Worm (Caenorhabditis elegans) whole organism, L2 larva: Measurements from ENCODE around the gene tftc-3.

ENCODE experiments used
- C34F6.9 ChIP-seq: fragments of 150-350 bp; optimal IDR thresholded peaks from 2 replicates; lab custom pipeline; 2014; ENCODE audit warnings: missing biosample characterization, missing genetic modification characterization
- F13H6.1 ChIP-seq: sonication (generic microtip); optimal IDR thresholded peaks from 2 replicates; lab custom pipeline; 2016; ENCODE audit warnings: missing genetic modification characterization, missing compliant biosample characterization
- Y55F3AM.14 ChIP-seq: fragments of 200-800 bp; sonication (Bioruptor generic); optimal IDR thresholded peaks from 2 replicates; lab custom pipeline; 2018; ENCODE audit warnings: mild to moderate bottlenecking, missing genetic modification characterization, missing compliant biosample characterization
- ZK546.5 ChIP-seq: sonication (generic microtip); optimal IDR thresholded peaks from 2 replicates; lab custom pipeline; 2017; ENCODE audit warnings: missing biosample characterization, missing genetic modification characterization
- alr-1 ChIP-seq: fragments of 150-350 bp; optimal IDR thresholded peaks from 2 replicates; lab custom pipeline; 2014; ENCODE audit warnings: missing biosample characterization, missing genetic modification characterization
- ama-1 ChIP-seq: fragments of 150-350 bp; optimal IDR thresholded peaks from 2 replicates; lab custom pipeline; 2018; ENCODE audit warnings: inconsistent platforms
- ceh-16 ChIP-seq: fragments of 150-350 bp; optimal IDR thresholded peaks from 2 replicates; lab custom pipeline; 2014; ENCODE audit warnings: missing biosample characterization, missing genetic modification characterization
- ceh-82 ChIP-seq: fragments of 150-350 bp; optimal IDR thresholded peaks from 2 replicates; lab custom pipeline; 2014; ENCODE audit warnings: missing biosample characterization, missing genetic modification characterization
- crh-2 ChIP-seq: sonication (generic microtip); optimal IDR thresholded peaks from 2 replicates; lab custom pipeline; 2017; ENCODE audit warnings: missing biosample characterization, missing genetic modification characterization
- dmd-4 ChIP-seq: sonication (generic microtip); optimal IDR thresholded peaks from 2 replicates; lab custom pipeline; 2017; ENCODE audit warnings: missing biosample characterization, missing genetic modification characterization
- elt-3 ChIP-seq: sonication (generic microtip); optimal IDR thresholded peaks from 2 replicates; lab custom pipeline; 2017; ENCODE audit warnings: missing biosample characterization, missing genetic modification characterization
- fos-1 ChIP-seq: fragments of 150-350 bp; optimal IDR thresholded peaks from 2 replicates; lab custom pipeline; 2014; ENCODE audit warnings: missing biosample characterization, missing genetic modification characterization
- gmeb-1 ChIP-seq: fragments of 150-350 bp; optimal IDR thresholded peaks from 2 replicates; lab custom pipeline; 2014; ENCODE audit warnings: missing biosample characterization, missing genetic modification characterization
- lin-11 ChIP-seq: fragments of 150-350 bp; sonication (generic microtip); optimal IDR thresholded peaks from 2 replicates; lab custom pipeline; 2014; ENCODE audit warnings: missing biosample characterization, missing genetic modification characterization, inconsistent platforms, mixed read lengths
- lin-13 ChIP-seq: fragments of 150-350 bp; optimal IDR thresholded peaks from 2 replicates; lab custom pipeline; 2014; ENCODE audit warnings: missing biosample characterization, missing genetic modification reagents, missing genetic modification characterization
- lin-39 ChIP-seq: fragments of 150-350 bp; optimal IDR thresholded peaks from 2 replicates; lab custom pipeline; 2014; ENCODE audit warnings: missing biosample characterization, missing genetic modification reagents, missing genetic modification characterization
- lsy-2 ChIP-seq, 2 experiments: fragments of 150-350 bp in 1 of 2; sonication (generic microtip) in 1 of 2; optimal IDR thresholded peaks; 2 replicates each; lab custom pipeline; 2014 to 2017; ENCODE audit warnings: missing biosample characterization in 2 of 2, missing genetic modification characterization in 2 of 2
- mbf-1 ChIP-seq: sonication (generic microtip); optimal IDR thresholded peaks from 2 replicates; lab custom pipeline; 2017; ENCODE audit warnings: missing biosample characterization, missing genetic modification characterization
- mdl-1 ChIP-seq, 2 experiments: fragments of 150-350 bp in 1 of 2; sonication (generic microtip) in 1 of 2; optimal IDR thresholded peaks; 2 replicates each; lab custom pipeline; 2017; ENCODE audit warnings: missing biosample characterization in 2 of 2, missing genetic modification characterization in 2 of 2
- nhr-10 ChIP-seq: sonication (generic microtip); optimal IDR thresholded peaks from 2 replicates; lab custom pipeline; 2017; ENCODE audit warnings: missing biosample characterization, missing genetic modification characterization
- nhr-11 ChIP-seq: fragments of 150-350 bp; optimal IDR thresholded peaks from 2 replicates; lab custom pipeline; 2014; ENCODE audit warnings: missing biosample characterization, missing genetic modification characterization
- nhr-12 ChIP-seq: fragments of 150-350 bp; optimal IDR thresholded peaks from 2 replicates; lab custom pipeline; 2014; ENCODE audit warnings: missing biosample characterization, missing genetic modification characterization
- nhr-129 ChIP-seq: fragments of 150-350 bp; optimal IDR thresholded peaks from 2 replicates; lab custom pipeline; 2014; ENCODE audit warnings: missing biosample characterization, missing genetic modification characterization
- nhr-23 ChIP-seq: fragments of 150-350 bp; optimal IDR thresholded peaks from 2 replicates; lab custom pipeline; 2014; ENCODE audit warnings: missing biosample characterization, missing genetic modification reagents, missing genetic modification characterization
- nhr-237 ChIP-seq: fragments of 150-350 bp; optimal IDR thresholded peaks from 2 replicates; lab custom pipeline; 2014; ENCODE audit warnings: missing biosample characterization, missing genetic modification characterization
- nhr-25 ChIP-seq: fragments of 150-350 bp; sonication (generic microtip); optimal IDR thresholded peaks from 3 replicates; lab custom pipeline; 2014; ENCODE audit warnings: missing biosample characterization, missing genetic modification characterization
- nhr-6 ChIP-seq: fragments of 150-350 bp; optimal IDR thresholded peaks from 2 replicates; lab custom pipeline; 2014; ENCODE audit warnings: missing biosample characterization, missing genetic modification characterization
- nhr-77 ChIP-seq: fragments of 150-350 bp; optimal IDR thresholded peaks from 2 replicates; lab custom pipeline; 2014; ENCODE audit warnings: missing biosample characterization, missing genetic modification characterization
- peb-1 ChIP-seq: fragments of 150-350 bp; optimal IDR thresholded peaks from 2 replicates; lab custom pipeline; 2014; ENCODE audit warnings: missing biosample characterization, missing genetic modification characterization
- sem-4 ChIP-seq: fragments of 150-350 bp; optimal IDR thresholded peaks from 2 replicates; lab custom pipeline; 2014; ENCODE audit warnings: missing biosample characterization, missing genetic modification reagents, missing genetic modification characterization
- skn-1 ChIP-seq: sonication (generic microtip); optimal IDR thresholded peaks from 2 replicates; lab custom pipeline; 2017; ENCODE audit warnings: missing biosample characterization, missing genetic modification characterization
- sma-3 ChIP-seq: sonication (generic microtip); optimal IDR thresholded peaks from 2 replicates; lab custom pipeline; 2016; ENCODE audit warnings: missing genetic modification reagents, missing genetic modification characterization, missing compliant biosample characterization
- snpc-4 ChIP-seq: fragments of 150-350 bp; optimal IDR thresholded peaks from 2 replicates; lab custom pipeline; 2014; ENCODE audit warnings: missing biosample characterization, missing genetic modification characterization
- unc-39 ChIP-seq: fragments of 150-350 bp; optimal IDR thresholded peaks from 2 replicates; lab custom pipeline; 2014; ENCODE audit warnings: missing biosample characterization, missing genetic modification characterization
- unc-55 ChIP-seq: fragments of 150-350 bp; sonication (generic microtip); optimal IDR thresholded peaks from 3 replicates; lab custom pipeline; 2014; ENCODE audit warnings: missing biosample characterization, missing genetic modification reagents, missing genetic modification characterization
- unc-62 ChIP-seq: fragments of 150-350 bp; optimal IDR thresholded peaks from 2 replicates; lab custom pipeline; 2014; ENCODE audit warnings: missing biosample characterization, missing genetic modification reagents, missing genetic modification characterization
- zag-1 ChIP-seq: fragments of 150-350 bp; optimal IDR thresholded peaks from 2 replicates; lab custom pipeline; 2014; ENCODE audit warnings: missing biosample characterization, missing genetic modification characterization
- ztf-1 ChIP-seq: fragments of 200-800 bp; sonication (Bioruptor generic); conservative IDR thresholded peaks from 2 replicates; pipeline ENCODE4 v1.3.6; 2022; ENCODE audit warnings: missing genetic modification characterization, missing compliant biosample characterization
- ztf-11 ChIP-seq: sonication (generic microtip); optimal IDR thresholded peaks from 2 replicates; lab custom pipeline; 2017; ENCODE audit warnings: missing biosample characterization, missing genetic modification characterization

tftc-3 gene

ce11 chrV:10241121-10241803 is 31.1 kb upstream of the tftc-3 start, which contains the start of the genes C12D8.21 and col-148:
TSS of gene C12D8.21 (minus strand) at chrV:10241188.
TSS of gene col-148 (plus strand) at chrV:10241753.
- no peak for TF ChIP-seq snpc-4 (tag; lab: Kevin White, UChicago)
- no peak for TF ChIP-seq alr-1 (tag; lab: Kevin White, UChicago)
- no peak for TF ChIP-seq ceh-82 (tag; lab: Kevin White, UChicago)

ce11 chrV:10239861-10240260 is 29.7 kb upstream of the tftc-3 start, which contains the start of gene fipr-8:
TSS of gene fipr-8 (minus strand) at chrV:10239961.
- TF ChIP-seq C34F6.9 (tag; lab: Kevin White, UChicago) (no peak), nhr-12 (tag; lab: Kevin White, UChicago) (no peak), ceh-16 (tag; lab: Kevin White, UChicago) (no peak), nhr-10 (tag; lab: Kevin White, UChicago) (no peak), gmeb-1 (tag; lab: Kevin White, UChicago) (no peak), mdl-1 (tag; optimal IDR thresholded peaks at IDR 0.05; lab: Kevin White, UChicago) (no peak), ztf-11 (tag; lab: Kevin White, UChicago) (no peak), lin-11 (tag; lab: Kevin White, UChicago) (no peak), nhr-25 (no peak), crh-2 (no peak), F13H6.1 (no peak), dmd-4 (no peak)

- TF ChIP-seq lsy-2 (tag; optimal IDR thresholded peaks at IDR 0.05; lab: Kevin White, UChicago): peak in 1 of 2 experiments; percentile 43
- TF ChIP-seq nhr-11: no peak
- peak; percentile 29 for TF ChIP-seq nhr-129
- TF ChIP-seq ZK546.5: no peak
- no peak for TF ChIP-seq mdl-1 (tag; optimal IDR thresholded peaks at IDR 0.05; lab: Kevin White, UChicago)
- TF ChIP-seq nhr-237 (tag; lab: Kevin White, UChicago): no peak
- TF ChIP-seq lin-11 (tag; lab: Kevin White, UChicago): peak; percentile 64
- no peak for TF ChIP-seq mbf-1 (tag; lab: Kevin White, UChicago)
- TF ChIP-seq snpc-4 (tag; lab: Kevin White, UChicago): no peak
- TF ChIP-seq elt-3 (tag; lab: Kevin White, UChicago): no peak
- no peak for TF ChIP-seq lin-39 (tag; lab: Kevin White, UChicago)
- no peak for TF ChIP-seq unc-62
- TF ChIP-seq unc-55 (GFP tag; lab: Kevin White, UChicago): peak; percentile 33
- TF ChIP-seq C34F6.9 (tag; lab: Kevin White, UChicago): peak; percentile 50
- no peak for TF ChIP-seq dmd-4
- TF ChIP-seq ama-1 (lab: Kevin White, UChicago): peak; percentile 29
- no peak for TF ChIP-seq zag-1 (tag; lab: Kevin White, UChicago)
- TF ChIP-seq unc-39: no peak
- TF ChIP-seq peb-1 (tag; lab: Kevin White, UChicago): no peak
- TF ChIP-seq nhr-12 (tag; lab: Kevin White, UChicago): no peak
- no peak for TF ChIP-seq Y55F3AM.14
Measured at ce11 chrV:10238665-10239064, 28.5 kb upstream of the tftc-3 start, which contains the start of gene fubl-1. TSS of gene fubl-1 (minus strand) at chrV:10238866.

- TF ChIP-seq Y55F3AM.14 (no peak), zag-1 (tag; lab: Kevin White, UChicago) (no peak), nhr-77 (no peak), skn-1 (tag; lab: Kevin White, UChicago) (no peak), lin-13 (no peak), alr-1 (tag; lab: Kevin White, UChicago) (no peak), ama-1 (lab: Kevin White, UChicago) (no peak), mbf-1 (tag; lab: Kevin White, UChicago) (no peak), unc-39 (no peak), nhr-23 (tag; lab: Kevin White, UChicago) (no peak), ztf-1 (GFP tag; lab: Robert Waterston, UW) (no peak)
Measured at ce11 chrV:10237959-10238444, 27.9 kb upstream of the tftc-3 start.

- TF ChIP-seq fos-1 (tag; lab: Kevin White, UChicago): no peak
- TF ChIP-seq gmeb-1 (tag; lab: Kevin White, UChicago): no peak
- no peak for TF ChIP-seq sma-3 (GFP tag; lab: Kevin White, UChicago)
- TF ChIP-seq ztf-1 (GFP tag; lab: Robert Waterston, UW): no peak
- TF ChIP-seq nhr-11: no peak
- TF ChIP-seq sem-4 (tag; lab: Kevin White, UChicago): no peak
- TF ChIP-seq nhr-6 (tag; lab: Kevin White, UChicago): no peak
Measured at ce11 chrV:10237171-10237570, 27.0 kb upstream of the tftc-3 start.
